Fruit fly (Drosophila melanogaster) whole organism, embryonic: Measurements from ENCODE around the gene Gem3.
A peak's percentile ranks its signal among the peaks of the same experiment; 100 is the strongest.

ENCODE experiments used
- Awh ChIP-seq: fragments of 200-800 bp; sonication (Bioruptor generic); IDR thresholded peaks from 2 replicates; pipeline ENCODE4, ENCODE4 v1.3.6; 2022; ENCODE audit warnings: missing biosample characterization, missing genetic modification characterization
- Blimp-1 ChIP-seq: fragments of 200-800 bp; sonication (Bioruptor generic); optimal IDR thresholded peaks from 3 replicates; lab custom pipeline; 2018; ENCODE audit warnings: missing biosample characterization, missing genetic modification characterization, mild to moderate bottlenecking, moderate library complexity, missing genetic modification reagents
- BtbVII ChIP-seq: fragments of 200-800 bp; sonication (Bioruptor generic); optimal IDR thresholded peaks from 3 replicates; lab custom pipeline; 2017; ENCODE audit warnings: missing biosample characterization, mild to moderate bottlenecking, missing genetic modification characterization
- CG10267 ChIP-seq: fragments of 200-800 bp; sonication (Bioruptor generic); optimal IDR thresholded peaks from 2 replicates; lab custom pipeline; 2018; ENCODE audit warnings: missing biosample characterization, mild to moderate bottlenecking, missing genetic modification characterization, moderate library complexity
- CG10366 ChIP-seq: fragments of 200-800 bp; sonication (Bioruptor generic); IDR thresholded peaks from 2 replicates; pipeline ENCODE4 v1.3.6; 2022; ENCODE audit warnings: missing biosample characterization, missing genetic modification characterization
- CG13123 ChIP-seq: fragments of 200-800 bp; sonication (Bioruptor generic); optimal IDR thresholded peaks from 2 replicates; lab custom pipeline; 2016; ENCODE audit warnings: missing biosample characterization, missing genetic modification characterization
- CG13296 ChIP-seq: fragments of 200-800 bp; sonication (Bioruptor generic); optimal IDR thresholded peaks from 3 replicates; lab custom pipeline; 2018; ENCODE audit warnings: missing biosample characterization, mild to moderate bottlenecking, missing genetic modification characterization
- CG13624 ChIP-seq: fragments of 200-800 bp; sonication (Bioruptor generic); optimal IDR thresholded peaks from 2 replicates; lab custom pipeline; 2016; ENCODE audit warnings: missing biosample characterization, missing genetic modification characterization
- CG17361 ChIP-seq: fragments of 200-800 bp; sonication (Bioruptor generic); IDR thresholded peaks from 3 replicates; pipeline ENCODE4 v1.3.6; 2022; ENCODE audit warnings: missing biosample characterization, missing genetic modification characterization
- CG17829 ChIP-seq: fragments of 200-800 bp; optimal IDR thresholded peaks from 2 replicates; lab custom pipeline; 2019; ENCODE audit warnings: missing biosample characterization, mild to moderate bottlenecking, missing genetic modification characterization, moderate library complexity
- CG17912 ChIP-seq: fragments of 200-800 bp; sonication (Bioruptor generic); optimal IDR thresholded peaks from 2 replicates; lab custom pipeline; 2018; ENCODE audit warnings: missing biosample characterization, mild to moderate bottlenecking, missing genetic modification characterization
- CG18262 ChIP-seq: fragments of 200-800 bp; optimal IDR thresholded peaks from 3 replicates; lab custom pipeline; 2019; ENCODE audit warnings: missing biosample characterization, mild to moderate bottlenecking, missing genetic modification characterization, moderate library complexity
- CG18476 ChIP-seq: fragments of 200-800 bp; sonication (Bioruptor generic); optimal IDR thresholded peaks from 2 replicates; lab custom pipeline; 2016; ENCODE audit warnings: missing biosample characterization, mild to moderate bottlenecking, missing genetic modification characterization
- CG18599 ChIP-seq: fragments of 200-800 bp; sonication (Bioruptor generic); optimal IDR thresholded peaks from 3 replicates; lab custom pipeline; 2017; ENCODE audit warnings: missing biosample characterization, missing genetic modification characterization, mild to moderate bottlenecking, moderate library complexity, missing genetic modification reagents
- CG30403 ChIP-seq: fragments of 200-800 bp; sonication (Bioruptor generic); optimal IDR thresholded peaks from 3 replicates; lab custom pipeline; 2016; ENCODE audit warnings: missing biosample characterization, missing genetic modification characterization
- CG31365 ChIP-seq: fragments of 200-800 bp; sonication (Bioruptor generic); optimal IDR thresholded peaks from 2 replicates; lab custom pipeline; 2018; ENCODE audit warnings: missing biosample characterization, mild to moderate bottlenecking, missing genetic modification characterization
- CG31441 ChIP-seq: fragments of 200-800 bp; sonication (Bioruptor generic); IDR thresholded peaks from 2 replicates; pipeline ENCODE4 v1.3.6; 2022; ENCODE audit warnings: missing biosample characterization, missing genetic modification characterization
- CG3163 ChIP-seq: fragments of 200-800 bp; sonication (Bioruptor generic); optimal IDR thresholded peaks from 3 replicates; lab custom pipeline; 2016; ENCODE audit warnings: missing biosample characterization, missing genetic modification characterization
- CG33213 ChIP-seq: fragments of 200-800 bp; sonication (Bioruptor generic); optimal IDR thresholded peaks from 3 replicates; lab custom pipeline; 2016; ENCODE audit warnings: missing biosample characterization, missing genetic modification characterization
- CG4854 ChIP-seq: fragments of 200-800 bp; sonication (Bioruptor generic); optimal IDR thresholded peaks from 2 replicates; lab custom pipeline; 2016; ENCODE audit warnings: missing biosample characterization, missing genetic modification characterization, inconsistent platforms
- CG6272 ChIP-seq: fragments of 200-800 bp; sonication (Bioruptor generic); IDR thresholded peaks from 2 replicates; pipeline ENCODE4 v1.3.6; 2022; ENCODE audit warnings: missing biosample characterization, missing genetic modification characterization
- CG6654 ChIP-seq: fragments of 200-800 bp; sonication (Bioruptor generic); optimal IDR thresholded peaks from 2 replicates; lab custom pipeline; 2017; ENCODE audit warnings: missing biosample characterization, mild to moderate bottlenecking, missing genetic modification characterization
- CG7745 ChIP-seq: fragments of 200-800 bp; sonication (Bioruptor generic); optimal IDR thresholded peaks from 2 replicates; lab custom pipeline; 2018; ENCODE audit warnings: missing biosample characterization, mild to moderate bottlenecking, missing genetic modification characterization, moderate library complexity
- CG8765 ChIP-seq: fragments of 200-800 bp; sonication (Bioruptor generic); IDR thresholded peaks from 2 replicates; pipeline ENCODE4 v1.3.6; 2022; ENCODE audit warnings: missing biosample characterization, missing genetic modification characterization
- CHES-1-like ChIP-seq: fragments of 200-800 bp; sonication (Bioruptor generic); optimal IDR thresholded peaks from 2 replicates; lab custom pipeline; 2016; ENCODE audit warnings: missing biosample characterization, missing genetic modification characterization
- CrebB ChIP-seq: fragments of 200-800 bp; sonication (Bioruptor generic); optimal IDR thresholded peaks from 3 replicates; lab custom pipeline; 2018; ENCODE audit warnings: missing biosample characterization, mild to moderate bottlenecking, missing genetic modification characterization
- D ChIP-seq, 2 experiments: fragments of 200-800 bp in 1 of 2; fragments of >200 bp in 1 of 2; sonication (Bioruptor generic) in 1 of 2; optimal IDR thresholded peaks; 2 replicates in 1 of 2; 3 replicates in 1 of 2; lab custom pipeline; 2017; ENCODE audit warnings: mild to moderate bottlenecking in 1 of 2, missing biosample characterization in 1 of 2, missing genetic modification characterization in 1 of 2, missing genetic modification reagents in 1 of 2
- D19A ChIP-seq: fragments of 200-800 bp; optimal IDR thresholded peaks from 3 replicates; lab custom pipeline; 2019; ENCODE audit warnings: missing biosample characterization, mild to moderate bottlenecking, missing genetic modification characterization, moderate library complexity
- HLHmδ ChIP-seq: fragments of 200-800 bp; sonication (Bioruptor generic); optimal IDR thresholded peaks from 2 replicates; lab custom pipeline; 2018; ENCODE audit warnings: missing biosample characterization, mild to moderate bottlenecking, missing genetic modification characterization, moderate library complexity
- Hand ChIP-seq: fragments of 200-800 bp; sonication (Bioruptor generic); optimal IDR thresholded peaks from 2 replicates; lab custom pipeline; 2017; ENCODE audit warnings: mild to moderate bottlenecking, missing biosample characterization, missing genetic modification reagents, missing genetic modification characterization
- Hr51 ChIP-seq, 2 experiments: fragments of 200-800 bp; sonication (Bioruptor generic); optimal IDR thresholded peaks; 2 replicates in 1 of 2; 3 replicates in 1 of 2; lab custom pipeline; 2016 to 2018; ENCODE audit warnings: missing biosample characterization in 2 of 2, missing genetic modification characterization in 2 of 2, mild to moderate bottlenecking in 1 of 2, moderate library complexity in 1 of 2
- Hr78 ChIP-seq, 2 experiments: fragments of 200-800 bp in 1 of 2; fragments of >200 bp in 1 of 2; sonication (Bioruptor generic) in 1 of 2; optimal IDR thresholded peaks; 2 replicates each; lab custom pipeline; 2017 to 2019; ENCODE audit warnings: missing biosample characterization in 2 of 2, missing genetic modification characterization in 2 of 2, mild to moderate bottlenecking in 1 of 2, moderate library complexity in 1 of 2
- NfI ChIP-seq: fragments of 200-800 bp; sonication (Bioruptor generic); optimal IDR thresholded peaks from 3 replicates; lab custom pipeline; 2018; ENCODE audit warnings: missing biosample characterization, mild to moderate bottlenecking, missing genetic modification characterization, moderate library complexity
- PHDP ChIP-seq: fragments of 200-800 bp; sonication (Bioruptor generic); optimal IDR thresholded peaks from 3 replicates; lab custom pipeline; 2018; ENCODE audit warnings: missing biosample characterization, mild to moderate bottlenecking, missing genetic modification characterization, moderate library complexity
- TFAM ChIP-seq: fragments of 200-800 bp; sonication (Bioruptor generic); optimal IDR thresholded peaks from 2 replicates; lab custom pipeline; 2017; ENCODE audit warnings: missing biosample characterization, missing genetic modification characterization, inconsistent platforms
- al ChIP-seq: fragments of 200-800 bp; sonication (Bioruptor generic); IDR thresholded peaks from 2 replicates; pipeline ENCODE4 v1.3.6; 2022; ENCODE audit warnings: missing biosample characterization, missing genetic modification characterization
- ara ChIP-seq: fragments of 200-800 bp; sonication (Bioruptor generic); IDR thresholded peaks from 2 replicates; pipeline ENCODE4 v1.3.6; 2022; ENCODE audit warnings: missing biosample characterization, missing genetic modification characterization
- ci ChIP-seq: fragments of 200-800 bp; sonication (Bioruptor generic); IDR thresholded peaks from 3 replicates; pipeline ENCODE4 v1.3.6; 2022; ENCODE audit warnings: missing biosample characterization, missing genetic modification characterization
- dmrt99B ChIP-seq: fragments of 200-800 bp; sonication (Bioruptor generic); optimal IDR thresholded peaks from 2 replicates; lab custom pipeline; 2018; ENCODE audit warnings: missing biosample characterization, mild to moderate bottlenecking, missing genetic modification characterization, moderate library complexity
- fru ChIP-seq: fragments of >200 bp; optimal IDR thresholded peaks from 2 replicates; lab custom pipeline; 2017
- gem ChIP-seq: fragments of 200-800 bp; sonication (Bioruptor generic); optimal IDR thresholded peaks from 2 replicates; lab custom pipeline; 2019; ENCODE audit warnings: missing biosample characterization, mild to moderate bottlenecking, missing genetic modification characterization, moderate library complexity
- hb ChIP-seq: fragments of 200-800 bp; sonication (Bioruptor generic); IDR thresholded peaks from 3 replicates; pipeline ENCODE4 v1.3.6; 2022; ENCODE audit warnings: missing biosample characterization, missing genetic modification characterization; ENCODE audit not compliant: partially characterized antibody
- hbn ChIP-seq: fragments of 200-800 bp; sonication (Bioruptor generic); IDR thresholded peaks from 2 replicates; pipeline ENCODE4 v1.3.6; 2022; ENCODE audit warnings: missing biosample characterization, missing genetic modification characterization; ENCODE audit not compliant: partially characterized antibody
- kah ChIP-seq: fragments of 200-800 bp; sonication (Bioruptor generic); optimal IDR thresholded peaks from 2 replicates; lab custom pipeline; 2018; ENCODE audit warnings: missing biosample characterization, mild to moderate bottlenecking, missing genetic modification characterization
- ken ChIP-seq: fragments of 200-800 bp; sonication (Bioruptor generic); IDR thresholded peaks from 3 replicates; pipeline ENCODE4 v1.3.6; 2022; ENCODE audit warnings: missing biosample characterization, missing genetic modification characterization
- lilli ChIP-seq: fragments of 200-800 bp; sonication (Bioruptor generic); optimal IDR thresholded peaks from 3 replicates; lab custom pipeline; 2016; ENCODE audit warnings: missing biosample characterization, missing genetic modification characterization
- nmo ChIP-seq: fragments of 200-800 bp; sonication (Bioruptor generic); optimal IDR thresholded peaks from 2 replicates; lab custom pipeline; 2018; ENCODE audit warnings: missing biosample characterization, mild to moderate bottlenecking, missing genetic modification characterization, moderate library complexity
- pb ChIP-seq: fragments of 200-800 bp; sonication (Bioruptor generic); optimal IDR thresholded peaks from 3 replicates; lab custom pipeline; 2016; ENCODE audit warnings: missing biosample characterization, missing genetic modification characterization
- ranshi ChIP-seq: fragments of 200-800 bp; sonication (Bioruptor generic); IDR thresholded peaks from 2 replicates; pipeline ENCODE4 v1.3.6; 2022; ENCODE audit warnings: missing biosample characterization, missing genetic modification characterization
- run ChIP-seq: fragments of 200-800 bp; sonication (Bioruptor generic); optimal IDR thresholded peaks from 3 replicates; lab custom pipeline; 2018; ENCODE audit warnings: missing biosample characterization, mild to moderate bottlenecking, missing genetic modification characterization

Gem3 gene

DNA sequence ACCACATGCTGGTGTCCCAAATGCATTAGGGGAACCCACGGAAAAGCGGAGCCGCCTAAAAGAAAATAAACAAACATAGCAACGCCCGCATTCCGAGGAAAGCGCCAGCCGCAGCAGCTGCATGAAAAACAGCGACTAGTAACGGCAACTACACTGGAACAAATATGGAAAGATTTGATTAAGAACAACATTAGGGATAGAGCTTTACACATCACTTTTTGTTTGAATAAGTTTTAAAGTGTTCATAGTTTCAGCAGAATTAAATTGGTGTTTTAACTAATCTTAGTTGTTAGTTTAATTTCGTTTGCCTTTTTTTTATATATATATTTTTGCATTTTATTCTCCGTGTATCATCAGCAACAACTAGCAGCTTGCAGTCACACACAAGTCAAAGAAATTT lies 34.9 kb downstream of the Gem3 start (continued):
- peak; percentile 66 for TF ChIP-seq Blimp-1 (GFP tag; lab: Kevin White, UChicago)
- no peak for TF ChIP-seq CHES-1-like (GFP tag; lab: Kevin White, UChicago)
- TF ChIP-seq hbn (GFP tag; lab: Robert Waterston, UW), result no peak
- TF ChIP-seq CG4854 (GFP tag; lab: Kevin White, UChicago), result no peak
- TF ChIP-seq CG13624 (GFP tag; lab: Kevin White, UChicago), result no peak
- TF ChIP-seq Hr51 (GFP tag; optimal IDR thresholded peaks at IDR 0.05; lab: Kevin White, UChicago), result peak in 1 of 2 experiments; percentile 67
- TF ChIP-seq ken (GFP tag; lab: Robert Waterston, UW), result peak; percentile 38; the same call in 1 of the 3 replicates
- peak; percentile 19; the same call in 1 of the 2 replicates for TF ChIP-seq ara (GFP tag; lab: Robert Waterston, UW)
- TF ChIP-seq CG17912 (GFP tag; lab: Kevin White, UChicago), result no peak
- no peak for TF ChIP-seq CG7745 (tag; lab: Kevin White, UChicago)
- TF ChIP-seq CG6654 (GFP tag; lab: Kevin White, UChicago), result peak; percentile 6
- TF ChIP-seq lilli, result no peak
- peak; percentile 33 for TF ChIP-seq run (tag; lab: Kevin White, UChicago)
- TF ChIP-seq fru (lab: Kevin White, UChicago), result no peak
- no peak for TF ChIP-seq pb
- TF ChIP-seq ci, result peak; percentile 69; the same call in 2 of the 3 replicates
- peak; percentile 13 for TF ChIP-seq D19A
- no peak for TF ChIP-seq CG13296
- TF ChIP-seq CG31365 (tag; lab: Kevin White, UChicago), result no peak
- no peak for TF ChIP-seq CG18476
- no peak for TF ChIP-seq hb (GFP tag; lab: Robert Waterston, UW)
- TF ChIP-seq Awh (GFP tag; lab: Robert Waterston, UW), result 0 out of 2 replicates have a peak, but pooled peaks have one; percentile 31
- TF ChIP-seq gem, result peak; percentile 79
- TF ChIP-seq nmo (GFP tag; lab: Kevin White, UChicago), result peak; percentile 59
- no peak for TF ChIP-seq kah (GFP tag; lab: Kevin White, UChicago)
- no peak for TF ChIP-seq NfI
- no peak for TF ChIP-seq CG33213 (GFP tag; lab: Kevin White, UChicago)
- no peak for TF ChIP-seq Hand (GFP tag; lab: Kevin White, UChicago)
- TF ChIP-seq CG17361, result no peak
- peak; percentile 46 for TF ChIP-seq PHDP (tag; lab: Kevin White, UChicago)
- no peak for TF ChIP-seq ranshi (GFP tag; lab: Robert Waterston, UW)
- TF ChIP-seq Hr78 (GFP tag; optimal IDR thresholded peaks at IDR 0.05; lab: Kevin White, UChicago), result peak in 1 of 2 experiments; percentile 71
- TF ChIP-seq CG10267 (tag; lab: Kevin White, UChicago), result peak; percentile 30
- no peak for TF ChIP-seq TFAM (GFP tag; lab: Kevin White, UChicago)
- no peak for TF ChIP-seq BtbVII
- no peak; the same call in 1 of the 2 replicates for TF ChIP-seq CG31441 (GFP tag; lab: Robert Waterston, UW)
- no peak for TF ChIP-seq CG3163 (GFP tag; lab: Kevin White, UChicago)
- TF ChIP-seq CG17829 (tag; lab: Kevin White, UChicago), result peak; percentile 41
- TF ChIP-seq CG10366 (GFP tag; lab: Robert Waterston, UW), result peak; percentile 53; the same call in 1 of the 2 replicates
- no peak for TF ChIP-seq D (optimal IDR thresholded peaks at IDR 0.05; lab: Kevin White, UChicago)
- peak; percentile 55 for TF ChIP-seq D (GFP tag; optimal IDR thresholded peaks at IDR 0.05; lab: Kevin White, UChicago)
- no peak for TF ChIP-seq CG13123 (GFP tag; lab: Kevin White, UChicago)
- TF ChIP-seq HLHmδ (GFP tag; lab: Kevin White, UChicago), result no peak
- peak; percentile 66 for TF ChIP-seq dmrt99B (tag; lab: Kevin White, UChicago)
- no peak for TF ChIP-seq al
- no peak for TF ChIP-seq CrebB (tag; lab: Kevin White, UChicago)
- peak; percentile 23 for TF ChIP-seq CG30403
- no peak for TF ChIP-seq CG6272 (GFP tag; lab: Robert Waterston, UW)
- TF ChIP-seq CG18599 (GFP tag; lab: Kevin White, UChicago), result no peak
- no peak for TF ChIP-seq CG8765 (GFP tag; lab: Robert Waterston, UW)
- peak; percentile 47 for TF ChIP-seq CG18262
